Fruit fly (Drosophila melanogaster) whole organism, embryonic: ENCODE results near the gene CG42299.

Source experiments
- Bdp1 ChIP-seq: fragments of 200-800 bp; sonication (Bioruptor generic); optimal IDR thresholded peaks from 3 replicates; lab custom pipeline; 2016; ENCODE audit warnings: missing biosample characterization, missing genetic modification characterization
- Bteb2 ChIP-seq: fragments of 200-800 bp; sonication (Bioruptor generic); optimal IDR thresholded peaks from 2 replicates; lab custom pipeline; 2016; ENCODE audit warnings: missing biosample characterization, missing genetic modification characterization
- CG10431 ChIP-seq: fragments of 200-800 bp; sonication (Bioruptor generic); optimal IDR thresholded peaks from 3 replicates; lab custom pipeline; 2018; ENCODE audit warnings: missing biosample characterization, mild to moderate bottlenecking, missing genetic modification characterization
- CG10654 ChIP-seq: fragments of 200-800 bp; sonication (Bioruptor generic); optimal IDR thresholded peaks from 2 replicates; lab custom pipeline; 2016; ENCODE audit warnings: missing biosample characterization, missing genetic modification characterization
- CG13296 ChIP-seq: fragments of 200-800 bp; sonication (Bioruptor generic); optimal IDR thresholded peaks from 3 replicates; lab custom pipeline; 2018; ENCODE audit warnings: missing biosample characterization, mild to moderate bottlenecking, missing genetic modification characterization
- CG14014 ChIP-seq: fragments of 200-800 bp; sonication (Bioruptor generic); IDR thresholded peaks from 2 replicates; pipeline ENCODE4 v1.3.6; 2022; ENCODE audit warnings: missing biosample characterization, missing genetic modification characterization
- CG15269 ChIP-seq: fragments of 200-800 bp; sonication (Bioruptor generic); optimal IDR thresholded peaks from 2 replicates; lab custom pipeline; 2018; ENCODE audit warnings: missing biosample characterization, mild to moderate bottlenecking, missing genetic modification characterization, moderate library complexity
- CG1602 ChIP-seq: fragments of 200-800 bp; sonication (Bioruptor generic); optimal IDR thresholded peaks from 3 replicates; lab custom pipeline; 2016; ENCODE audit warnings: missing biosample characterization, missing genetic modification characterization
- CG16813 ChIP-seq: fragments of 200-800 bp; sonication (Bioruptor generic); IDR thresholded peaks from 3 replicates; pipeline ENCODE4 v1.3.6; 2022; ENCODE audit warnings: missing biosample characterization, missing genetic modification characterization; ENCODE audit not compliant: partially characterized antibody
- CG17359 ChIP-seq: fragments of 200-800 bp; sonication (Bioruptor generic); optimal IDR thresholded peaks from 3 replicates; lab custom pipeline; 2018; ENCODE audit warnings: missing biosample characterization, mild to moderate bottlenecking, missing genetic modification characterization, moderate library complexity
- CG2678 ChIP-seq: fragments of 200-800 bp; sonication (Bioruptor generic); optimal IDR thresholded peaks from 3 replicates; lab custom pipeline; 2019; ENCODE audit warnings: missing biosample characterization, mild to moderate bottlenecking, missing genetic modification characterization, moderate library complexity
- CG32772 ChIP-seq: fragments of 200-800 bp; sonication (Bioruptor generic); IDR thresholded peaks from 2 replicates; pipeline ENCODE4 v1.3.6; 2022; ENCODE audit warnings: missing biosample characterization, missing genetic modification characterization
- CG33557 ChIP-seq: fragments of 200-800 bp; sonication (Bioruptor generic); optimal IDR thresholded peaks from 2 replicates; lab custom pipeline; 2019; ENCODE audit warnings: missing biosample characterization, mild to moderate bottlenecking, missing genetic modification characterization, moderate library complexity
- CG4854 ChIP-seq: fragments of 200-800 bp; sonication (Bioruptor generic); optimal IDR thresholded peaks from 2 replicates; lab custom pipeline; 2016; ENCODE audit warnings: missing biosample characterization, missing genetic modification characterization, inconsistent platforms
- CG7786 ChIP-seq: fragments of 200-800 bp; sonication (Bioruptor generic); optimal IDR thresholded peaks from 2 replicates; lab custom pipeline; 2016; ENCODE audit warnings: missing biosample characterization, missing genetic modification characterization
- CG7928 ChIP-seq: fragments of 200-800 bp; sonication (Bioruptor generic); optimal IDR thresholded peaks from 2 replicates; lab custom pipeline; 2017; ENCODE audit warnings: missing biosample characterization, mild to moderate bottlenecking, missing genetic modification characterization
- CG8089 ChIP-seq: fragments of 200-800 bp; sonication (Bioruptor generic); optimal IDR thresholded peaks from 3 replicates; lab custom pipeline; 2016; ENCODE audit warnings: missing biosample characterization, missing genetic modification characterization
- CG8359 ChIP-seq: fragments of 200-800 bp; sonication (Bioruptor generic); optimal IDR thresholded peaks from 2 replicates; lab custom pipeline; 2017; ENCODE audit warnings: missing biosample characterization, mild to moderate bottlenecking, missing genetic modification characterization, borderline replicate concordance
- CG8944 ChIP-seq: fragments of 200-800 bp; sonication (Bioruptor generic); optimal IDR thresholded peaks from 3 replicates; lab custom pipeline; 2016; ENCODE audit warnings: missing biosample characterization, missing genetic modification characterization
- Dbx ChIP-seq: fragments of 200-800 bp; sonication (Bioruptor generic); IDR thresholded peaks from 3 replicates; pipeline ENCODE4 v1.3.6; 2022; ENCODE audit warnings: missing biosample characterization, missing genetic modification characterization
- Dfd ChIP-seq, 2 experiments: fragments of >200 bp; optimal IDR thresholded peaks; 2 replicates each; lab custom pipeline; 2017; ENCODE audit warnings: missing biosample characterization in 2 of 2, missing genetic modification characterization in 2 of 2
- Doc2 ChIP-seq: fragments of 200-800 bp; sonication (Bioruptor generic); IDR thresholded peaks from 2 replicates; pipeline ENCODE4 v1.3.6; 2022; ENCODE audit warnings: missing biosample characterization, missing genetic modification characterization
- Drgx ChIP-seq: fragments of 200-800 bp; sonication (Bioruptor generic); IDR thresholded peaks from 2 replicates; pipeline ENCODE4 v1.3.6; 2022; ENCODE audit warnings: missing biosample characterization, missing genetic modification characterization
- E2f1 ChIP-seq: fragments of 200-800 bp; sonication (Bioruptor generic); IDR thresholded peaks from 2 replicates; pipeline ENCODE4 v1.3.6; 2022; ENCODE audit warnings: missing biosample characterization, missing genetic modification characterization
- Ets65A ChIP-seq: fragments of 200-800 bp; sonication (Bioruptor generic); peaks from one replicate; lab custom pipeline; 2016; ENCODE audit warnings: missing biosample characterization, missing genetic modification characterization
- Ets97D ChIP-seq: fragments of 200-800 bp; sonication (Bioruptor generic); optimal IDR thresholded peaks from 3 replicates; lab custom pipeline; 2016; ENCODE audit warnings: missing biosample characterization, missing genetic modification characterization
- Gug ChIP-seq: fragments of 200-800 bp; sonication (Bioruptor generic); IDR thresholded peaks from 4 replicates; pipeline ENCODE4 v1.3.6; 2022; ENCODE audit warnings: missing biosample characterization, missing genetic modification characterization
- Hand ChIP-seq: fragments of 200-800 bp; sonication (Bioruptor generic); optimal IDR thresholded peaks from 2 replicates; lab custom pipeline; 2017; ENCODE audit warnings: mild to moderate bottlenecking, missing biosample characterization, missing genetic modification reagents, missing genetic modification characterization
- Hr3 ChIP-seq: fragments of 200-800 bp; sonication (Bioruptor generic); optimal IDR thresholded peaks from 3 replicates; lab custom pipeline; 2016; ENCODE audit warnings: missing biosample characterization, missing genetic modification characterization
- Med ChIP-seq: fragments of 200-800 bp; sonication (Bioruptor generic); peaks from one replicate; lab custom pipeline; 2016; ENCODE audit warnings: missing biosample characterization, missing genetic modification characterization, mild to moderate bottlenecking, inconsistent platforms, moderate library complexity
- Mrtf ChIP-seq: fragments of 200-800 bp; sonication (Bioruptor generic); IDR thresholded peaks from 3 replicates; pipeline ENCODE4 v1.3.6; 2022; ENCODE audit warnings: missing biosample characterization, missing genetic modification characterization
- PHDP ChIP-seq: fragments of 200-800 bp; sonication (Bioruptor generic); optimal IDR thresholded peaks from 3 replicates; lab custom pipeline; 2018; ENCODE audit warnings: missing biosample characterization, mild to moderate bottlenecking, missing genetic modification characterization, moderate library complexity
- Ravus ChIP-seq: fragments of 200-800 bp; sonication (Bioruptor generic); IDR thresholded peaks from 2 replicates; pipeline ENCODE4 v1.3.6; 2022; ENCODE audit warnings: missing biosample characterization, missing genetic modification characterization
- amos ChIP-seq: fragments of 200-800 bp; sonication (Bioruptor generic); IDR thresholded peaks from 2 replicates; pipeline ENCODE4 v1.3.6; 2022; ENCODE audit warnings: missing biosample characterization, missing genetic modification characterization; ENCODE audit not compliant: partially characterized antibody
- ato ChIP-seq: fragments of 200-800 bp; sonication (Bioruptor generic); IDR thresholded peaks from 2 replicates; pipeline ENCODE4 v1.3.6; 2022; ENCODE audit warnings: missing biosample characterization, missing genetic modification characterization; ENCODE audit not compliant: partially characterized antibody
- bowl ChIP-seq: fragments of 200-800 bp; sonication (Bioruptor generic); IDR thresholded peaks from 2 replicates; pipeline ENCODE4 v1.3.6; 2022; ENCODE audit warnings: missing biosample characterization, missing genetic modification characterization
- cas ChIP-seq: fragments of 200-800 bp; sonication (Bioruptor generic); IDR thresholded peaks from 2 replicates; pipeline ENCODE4 v1.3.6; 2022; ENCODE audit warnings: missing biosample characterization, missing genetic modification characterization
- cg ChIP-seq: fragments of 200-800 bp; sonication (Bioruptor generic); optimal IDR thresholded peaks from 3 replicates; lab custom pipeline; 2019; ENCODE audit warnings: missing biosample characterization, mild to moderate bottlenecking, missing genetic modification characterization, moderate library complexity
- dm ChIP-seq: fragments of 200-800 bp; sonication (Bioruptor generic); optimal IDR thresholded peaks from 3 replicates; lab custom pipeline; 2016; ENCODE audit warnings: missing biosample characterization, missing genetic modification characterization
- hb ChIP-seq: fragments of 200-800 bp; sonication (Bioruptor generic); IDR thresholded peaks from 3 replicates; pipeline ENCODE4 v1.3.6; 2022; ENCODE audit warnings: missing biosample characterization, missing genetic modification characterization; ENCODE audit not compliant: partially characterized antibody
- lov ChIP-seq, 2 experiments: fragments of 200-800 bp in 1 of 2; fragments of >200 bp in 1 of 2; sonication (Bioruptor generic) in 1 of 2; IDR thresholded peaks in 1 of 2; optimal IDR thresholded peaks in 1 of 2; 2 replicates in 1 of 2; 3 replicates in 1 of 2; pipeline versions ENCODE4 v1.3.6 to Lab custom; 2017 to 2022; ENCODE audit warnings: missing biosample characterization in 1 of 2, missing genetic modification characterization in 1 of 2
- mam ChIP-seq: fragments of 200-800 bp; sonication (Bioruptor generic); optimal IDR thresholded peaks from 3 replicates; lab custom pipeline; 2016; ENCODE audit warnings: missing biosample characterization, missing genetic modification characterization
- pros ChIP-seq: fragments of 200-800 bp; sonication (Bioruptor generic); optimal IDR thresholded peaks from 3 replicates; lab custom pipeline; 2019; ENCODE audit warnings: missing biosample characterization, mild to moderate bottlenecking, missing genetic modification characterization, moderate library complexity
- salm ChIP-seq: fragments of 200-800 bp; sonication (Bioruptor generic); optimal IDR thresholded peaks from 2 replicates; lab custom pipeline; 2018; ENCODE audit warnings: missing biosample characterization, mild to moderate bottlenecking, missing genetic modification characterization
- slp2 ChIP-seq: fragments of 200-800 bp; sonication (Bioruptor generic); optimal IDR thresholded peaks from 2 replicates; lab custom pipeline; 2016; ENCODE audit warnings: missing biosample characterization, missing genetic modification characterization
- sob ChIP-seq: fragments of 200-800 bp; sonication (Bioruptor generic); IDR thresholded peaks from 2 replicates; pipeline ENCODE4 v1.3.6; 2022; ENCODE audit warnings: missing biosample characterization, missing genetic modification characterization
- stc ChIP-seq: fragments of 200-800 bp; sonication (Bioruptor generic); IDR thresholded peaks from 2 replicates; pipeline ENCODE4 v1.3.6; 2022; ENCODE audit warnings: missing biosample characterization, missing genetic modification characterization
- sug ChIP-seq: fragments of 200-800 bp; optimal IDR thresholded peaks from 2 replicates; lab custom pipeline; 2019; ENCODE audit warnings: missing biosample characterization, mild to moderate bottlenecking, missing genetic modification characterization, moderate library complexity
- wdn ChIP-seq: fragments of 200-800 bp; sonication (Bioruptor generic); IDR thresholded peaks from 2 replicates; pipeline ENCODE4 v1.3.6; 2022; ENCODE audit warnings: missing biosample characterization, missing genetic modification characterization
- zf30C ChIP-seq: fragments of 200-800 bp; sonication (Bioruptor generic); optimal IDR thresholded peaks from 3 replicates; lab custom pipeline; 2018; ENCODE audit warnings: missing biosample characterization, mild to moderate bottlenecking, missing genetic modification characterization
- zfh2 ChIP-seq: fragments of 200-800 bp; sonication (Bioruptor generic); optimal IDR thresholded peaks from 2 replicates; lab custom pipeline; 2016; ENCODE audit warnings: missing biosample characterization, missing genetic modification characterization

CG42299 gene

dm6 chrX:15549055-15549454 is 26.4 kb downstream of the CG42299 start (continued):
- TF ChIP-seq CG8359 (GFP tag; lab: Kevin White, UChicago), result peak; percentile 25
- TF ChIP-seq Dbx (GFP tag; lab: Robert Waterston, UW), result peak; percentile 63
- TF ChIP-seq bowl (GFP tag; lab: Robert Waterston, UW), result no peak
- TF ChIP-seq CG32772, result peak; percentile 68
- peak; percentile 89 for TF ChIP-seq CG2678 (tag; lab: Kevin White, UChicago)
- TF ChIP-seq Hr3, result peak; percentile 56
- TF ChIP-seq CG10431 (GFP tag; lab: Kevin White, UChicago), result no peak
- TF ChIP-seq Dfd (GFP tag; optimal IDR thresholded peaks at IDR 0.05; lab: Kevin White, UChicago), result peak in 1 of 2 experiments; percentile 78
- peak; percentile 42; the same call in 1 of the 2 replicates for TF ChIP-seq cas (GFP tag; lab: Robert Waterston, UW)
- TF ChIP-seq Mrtf (GFP tag; lab: Robert Waterston, UW), result peak; percentile 64; the same call in 1 of the 3 replicates
- TF ChIP-seq PHDP (tag; lab: Kevin White, UChicago), result peak; percentile 82
- TF ChIP-seq CG16813 (GFP tag; lab: Robert Waterston, UW), result no peak
- peak; percentile 67 for TF ChIP-seq sug
- peak; percentile 57 for TF ChIP-seq CG8089
- peak; percentile 66; the same call in 1 of the 2 replicates for TF ChIP-seq sob
- TF ChIP-seq CG10654 (GFP tag; lab: Kevin White, UChicago), result peak; percentile 47
- TF ChIP-seq Drgx (GFP tag; lab: Robert Waterston, UW), result peak; percentile 74
- peak; percentile 78 for TF ChIP-seq CG13296
- peak; percentile 38 for TF ChIP-seq CG4854 (GFP tag; lab: Kevin White, UChicago)
- TF ChIP-seq amos (GFP tag; lab: Robert Waterston, UW), result no peak
- no peak for TF ChIP-seq pros
- peak; percentile 48 for TF ChIP-seq CG7928 (GFP tag; lab: Kevin White, UChicago)
- TF ChIP-seq Ets65A (GFP tag; lab: Kevin White, UChicago), result peak; percentile 96
- TF ChIP-seq zfh2 (GFP tag; lab: Kevin White, UChicago), result peak; percentile 66
- peak; percentile 71 for TF ChIP-seq CG7786 (GFP tag; lab: Kevin White, UChicago)
- TF ChIP-seq CG15269 (tag; lab: Kevin White, UChicago), result peak; percentile 86
- no peak for TF ChIP-seq ato (GFP tag; lab: Robert Waterston, UW)
- peak; percentile 95 for TF ChIP-seq Med
- TF ChIP-seq CG14014 (GFP tag; lab: Robert Waterston, UW), result peak; percentile 75
- peak; percentile 57 for TF ChIP-seq Bteb2 (GFP tag; lab: Kevin White, UChicago)
- peak; percentile 47 for TF ChIP-seq CG8944 (GFP tag; lab: Kevin White, UChicago)
- peak; percentile 54 for TF ChIP-seq slp2 (GFP tag; lab: Kevin White, UChicago)
- TF ChIP-seq cg (GFP tag; lab: Kevin White, UChicago), result no peak
- peak; percentile 60 for TF ChIP-seq wdn (GFP tag; lab: Robert Waterston, UW)
- TF ChIP-seq salm (tag; lab: Kevin White, UChicago), result peak; percentile 57
- no peak for TF ChIP-seq lov (optimal IDR thresholded peaks at IDR 0.05; lab: Kevin White, UChicago)
- TF ChIP-seq lov (GFP tag; IDR thresholded peaks at IDR 0.05; lab: Robert Waterston, UW), result no peak
- TF ChIP-seq hb (GFP tag; lab: Robert Waterston, UW), result no peak
- peak; percentile 42 for TF ChIP-seq dm (GFP tag; lab: Kevin White, UChicago)
- peak; percentile 73 for TF ChIP-seq E2f1 (GFP tag; lab: Robert Waterston, UW)
- TF ChIP-seq Bdp1 (GFP tag; lab: Kevin White, UChicago), result peak; percentile 13
- TF ChIP-seq Hand (GFP tag; lab: Kevin White, UChicago), result peak; percentile 44
- TF ChIP-seq CG17359 (tag; lab: Kevin White, UChicago), result peak; percentile 76
- peak; percentile 56 for TF ChIP-seq CG1602 (GFP tag; lab: Kevin White, UChicago)
- TF ChIP-seq Ravus, result peak; percentile 55
- peak; percentile 55; the same call in 3 of the 4 replicates for TF ChIP-seq Gug (GFP tag; lab: Robert Waterston, UW)
- no peak for TF ChIP-seq CG33557
- TF ChIP-seq zf30C (GFP tag; lab: Kevin White, UChicago), result peak; percentile 18
- TF ChIP-seq mam (GFP tag; lab: Kevin White, UChicago), result peak; percentile 75
- peak; percentile 7 for TF ChIP-seq Ets97D (GFP tag; lab: Kevin White, UChicago)
- TF ChIP-seq stc (GFP tag; lab: Robert Waterston, UW), result peak; percentile 67; the same call in 1 of the 2 replicates
- peak; percentile 51 for TF ChIP-seq Doc2
